Fruit fly (Drosophila melanogaster) whole organism, embryonic: ENCODE data around the gene upSET.

ENCODE experiments used
- Bteb2 ChIP-seq: fragments of 200-800 bp; sonication (Bioruptor generic); optimal IDR thresholded peaks from 2 replicates; lab custom pipeline; 2016; ENCODE audit warnings: missing biosample characterization, missing genetic modification characterization
- CG15269 ChIP-seq: fragments of 200-800 bp; sonication (Bioruptor generic); optimal IDR thresholded peaks from 2 replicates; lab custom pipeline; 2018; ENCODE audit warnings: missing biosample characterization, mild to moderate bottlenecking, missing genetic modification characterization, moderate library complexity
- CG2116 ChIP-seq: fragments of 200-800 bp; sonication (Bioruptor generic); optimal IDR thresholded peaks from 3 replicates; lab custom pipeline; 2018; ENCODE audit warnings: missing biosample characterization, mild to moderate bottlenecking, missing genetic modification characterization
- crc ChIP-seq: fragments of 200-800 bp; sonication (Bioruptor generic); optimal IDR thresholded peaks from 2 replicates; lab custom pipeline; 2016; ENCODE audit warnings: missing biosample characterization, missing genetic modification characterization

dm6 chr3L:13957789-13958188 is 44.1 kb upstream of the upSET start:
- no peak for TF ChIP-seq crc (GFP tag; lab: Kevin White, UChicago)
- no peak for TF ChIP-seq CG2116
- TF ChIP-seq CG15269, result no peak
- TF ChIP-seq Bteb2 (GFP tag; lab: Kevin White, UChicago), result no peak
